Fruit fly (Drosophila melanogaster): ENCODE results near the gene Alp9.

DNA sequence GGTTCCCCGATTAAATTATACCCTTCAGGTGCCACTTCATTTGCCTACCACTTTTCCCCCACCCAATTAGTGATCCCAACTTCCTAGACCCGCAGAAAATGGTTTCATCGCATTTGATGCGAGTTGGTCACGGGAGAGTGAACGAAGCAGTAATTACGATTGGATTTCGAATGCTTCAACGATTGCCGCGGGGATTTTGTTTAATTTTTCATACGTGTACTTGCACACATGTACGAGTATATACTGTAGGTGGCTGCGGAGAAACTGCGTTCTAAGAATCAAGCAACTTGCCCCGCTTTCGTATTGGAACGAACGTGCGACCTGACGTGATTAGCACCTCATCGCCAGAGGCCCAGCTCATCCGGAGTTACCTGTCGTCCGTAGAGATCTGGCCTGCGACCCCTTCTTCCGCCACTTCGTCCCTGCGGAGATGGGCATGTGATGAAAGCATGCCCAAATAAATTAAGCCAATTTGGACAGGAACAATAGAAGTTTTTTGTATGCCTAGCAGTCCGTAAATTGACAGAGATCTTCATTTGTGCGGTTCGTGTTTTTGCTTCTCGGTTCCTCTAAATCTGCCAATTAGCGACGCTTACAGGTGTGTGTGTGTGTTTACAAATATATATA lies 14.7 kb upstream of the Alp9 start:
- TF ChIP-seq CTCF (optimal IDR thresholded peaks at IDR 0.05) (no peak), CG8478 (optimal IDR thresholded peaks at IDR 0.05) (no peak)
